Fruit fly (Drosophila melanogaster) whole organism, embryonic: Measurements from ENCODE around the gene CG13962.

Source experiments
- Abd-B ChIP-seq: fragments of 200-800 bp; sonication (Bioruptor generic); optimal IDR thresholded peaks from 2 replicates; lab custom pipeline; 2018; ENCODE audit warnings: missing biosample characterization, mild to moderate bottlenecking, missing genetic modification characterization, moderate library complexity
- Atf3 ChIP-seq: fragments of 200-800 bp; sonication (Bioruptor generic); optimal IDR thresholded peaks from 3 replicates; lab custom pipeline; 2016; ENCODE audit warnings: missing biosample characterization, missing genetic modification characterization
- CG10147 ChIP-seq: fragments of 200-800 bp; sonication (Bioruptor generic); optimal IDR thresholded peaks from 2 replicates; lab custom pipeline; 2019; ENCODE audit warnings: missing biosample characterization, mild to moderate bottlenecking, missing genetic modification characterization, moderate library complexity
- CG10267 ChIP-seq: fragments of 200-800 bp; sonication (Bioruptor generic); optimal IDR thresholded peaks from 2 replicates; lab custom pipeline; 2018; ENCODE audit warnings: missing biosample characterization, mild to moderate bottlenecking, missing genetic modification characterization, moderate library complexity
- CG11085 ChIP-seq: fragments of 200-800 bp; sonication (Bioruptor generic); IDR thresholded peaks from 2 replicates; pipeline ENCODE4 v1.3.6; 2022; ENCODE audit warnings: missing biosample characterization, missing genetic modification characterization
- CG11093 ChIP-seq: fragments of 200-800 bp; sonication (Bioruptor generic); IDR thresholded peaks from 3 replicates; pipeline ENCODE4 v1.3.6; 2022; ENCODE audit warnings: missing biosample characterization, missing genetic modification characterization
- CG12104 ChIP-seq: fragments of 200-800 bp; sonication (Bioruptor generic); optimal IDR thresholded peaks from 3 replicates; lab custom pipeline; 2016; ENCODE audit warnings: missing biosample characterization, missing genetic modification characterization
- CG12155 ChIP-seq: fragments of 200-800 bp; sonication (Bioruptor generic); optimal IDR thresholded peaks from 3 replicates; lab custom pipeline; 2016; ENCODE audit warnings: missing biosample characterization, missing genetic modification characterization
- CG13894 ChIP-seq: fragments of 200-800 bp; sonication (Bioruptor generic); optimal IDR thresholded peaks from 3 replicates; lab custom pipeline; 2018; ENCODE audit warnings: missing biosample characterization, mild to moderate bottlenecking, missing genetic modification characterization, moderate library complexity
- CG14667 ChIP-seq: fragments of 200-800 bp; sonication (Bioruptor generic); IDR thresholded peaks from 2 replicates; pipeline ENCODE4 v1.3.6; 2022; ENCODE audit warnings: missing biosample characterization, missing genetic modification characterization
- CG15073 ChIP-seq: fragments of 200-800 bp; sonication (Bioruptor generic); optimal IDR thresholded peaks from 2 replicates; lab custom pipeline; 2016; ENCODE audit warnings: missing biosample characterization, missing genetic modification characterization
- CG1529 ChIP-seq: fragments of 200-800 bp; sonication (Bioruptor generic); optimal IDR thresholded peaks from 3 replicates; lab custom pipeline; 2018; ENCODE audit warnings: missing biosample characterization, missing genetic modification characterization
- CG17385 ChIP-seq: fragments of 200-800 bp; sonication (Bioruptor generic); optimal IDR thresholded peaks from 3 replicates; lab custom pipeline; 2018; ENCODE audit warnings: missing biosample characterization, mild to moderate bottlenecking, missing genetic modification characterization
- CG1792 ChIP-seq: fragments of 200-800 bp; sonication (Bioruptor generic); optimal IDR thresholded peaks from 2 replicates; lab custom pipeline; 2016; ENCODE audit warnings: missing biosample characterization, missing genetic modification characterization
- CG18262 ChIP-seq: fragments of 200-800 bp; optimal IDR thresholded peaks from 3 replicates; lab custom pipeline; 2019; ENCODE audit warnings: missing biosample characterization, mild to moderate bottlenecking, missing genetic modification characterization, moderate library complexity
- CG42726 ChIP-seq: fragments of 200-800 bp; sonication (Bioruptor generic); IDR thresholded peaks from 2 replicates; pipeline ENCODE4 v1.3.6; 2022; ENCODE audit warnings: missing biosample characterization, missing genetic modification characterization; ENCODE audit not compliant: partially characterized antibody
- CG4730 ChIP-seq: fragments of 200-800 bp; sonication (Bioruptor generic); IDR thresholded peaks from 2 replicates; pipeline ENCODE4 v1.3.6; 2022; ENCODE audit warnings: missing biosample characterization, missing genetic modification characterization
- CG6765 ChIP-seq: fragments of 200-800 bp; sonication (Bioruptor generic); optimal IDR thresholded peaks from 3 replicates; lab custom pipeline; 2017; ENCODE audit warnings: missing biosample characterization, mild to moderate bottlenecking, missing genetic modification characterization
- CG6791 ChIP-seq: fragments of 200-800 bp; sonication (Bioruptor generic); IDR thresholded peaks from 3 replicates; pipeline ENCODE4 v1.3.6; 2022; ENCODE audit warnings: missing biosample characterization, missing genetic modification characterization; ENCODE audit not compliant: partially characterized antibody
- CG7271 ChIP-seq: fragments of 200-800 bp; sonication (Bioruptor generic); optimal IDR thresholded peaks from 2 replicates; lab custom pipeline; 2018; ENCODE audit warnings: missing biosample characterization, mild to moderate bottlenecking, missing genetic modification characterization, moderate library complexity
- Dek ChIP-seq: fragments of 200-800 bp; sonication (Bioruptor generic); optimal IDR thresholded peaks from 3 replicates; lab custom pipeline; 2019; ENCODE audit warnings: missing biosample characterization, mild to moderate bottlenecking, missing genetic modification characterization, moderate library complexity
- Dfd ChIP-seq, 2 experiments: fragments of >200 bp; optimal IDR thresholded peaks; 2 replicates each; lab custom pipeline; 2017; ENCODE audit warnings: missing biosample characterization in 2 of 2, missing genetic modification characterization in 2 of 2
- Dll ChIP-seq: fragments of 200-800 bp; sonication (Bioruptor generic); IDR thresholded peaks from 4 replicates; pipeline ENCODE4 v1.3.6; 2022; ENCODE audit warnings: missing biosample characterization, missing genetic modification characterization; ENCODE audit not compliant: partially characterized antibody
- E2f1 ChIP-seq: fragments of 200-800 bp; sonication (Bioruptor generic); IDR thresholded peaks from 2 replicates; pipeline ENCODE4 v1.3.6; 2022; ENCODE audit warnings: missing biosample characterization, missing genetic modification characterization
- E2f2 ChIP-seq: fragments of 200-800 bp; sonication (Bioruptor generic); IDR thresholded peaks from 2 replicates; pipeline ENCODE4 v1.3.6; 2022; ENCODE audit warnings: missing biosample characterization, missing genetic modification characterization
- ERR ChIP-seq: fragments of 200-800 bp; sonication (Bioruptor generic); optimal IDR thresholded peaks from 2 replicates; lab custom pipeline; 2016; ENCODE audit warnings: missing biosample characterization, missing genetic modification characterization
- Fer3 ChIP-seq: fragments of 200-800 bp; sonication (Bioruptor generic); optimal IDR thresholded peaks from 2 replicates; lab custom pipeline; 2018; ENCODE audit warnings: missing biosample characterization, mild to moderate bottlenecking, missing genetic modification characterization, moderate library complexity
- H15 ChIP-seq: fragments of 200-800 bp; sonication (Bioruptor generic); IDR thresholded peaks from 3 replicates; pipeline ENCODE4 v1.3.6; 2022; ENCODE audit warnings: missing biosample characterization, missing genetic modification characterization
- Lim3 ChIP-seq: fragments of 200-800 bp; sonication (Bioruptor generic); IDR thresholded peaks from 2 replicates; pipeline ENCODE4 v1.3.6; 2022; ENCODE audit warnings: missing biosample characterization, missing genetic modification characterization
- Max ChIP-seq: fragments of 200-800 bp; sonication (Bioruptor generic); optimal IDR thresholded peaks from 2 replicates; lab custom pipeline; 2016; ENCODE audit warnings: missing biosample characterization, mild to moderate bottlenecking, missing genetic modification characterization
- NK7.1 ChIP-seq: fragments of 200-800 bp; sonication (Bioruptor generic); optimal IDR thresholded peaks from 3 replicates; lab custom pipeline; 2016; ENCODE audit warnings: missing biosample characterization, missing genetic modification characterization
- Neu2 ChIP-seq: fragments of 200-800 bp; sonication (Bioruptor generic); optimal IDR thresholded peaks from 3 replicates; lab custom pipeline; 2016; ENCODE audit warnings: missing biosample characterization, missing genetic modification characterization, borderline replicate concordance
- Oaz ChIP-seq: fragments of 200-800 bp; sonication (Bioruptor generic); IDR thresholded peaks from 2 replicates; pipeline ENCODE4 v1.3.6; 2022; ENCODE audit warnings: missing biosample characterization, missing genetic modification characterization
- Optix ChIP-seq: fragments of 200-800 bp; sonication (Bioruptor generic); IDR thresholded peaks from 3 replicates; pipeline ENCODE4 v1.3.6; 2022; ENCODE audit warnings: missing biosample characterization, missing genetic modification characterization
- Poxn ChIP-seq: fragments of 200-800 bp; sonication (Bioruptor generic); IDR thresholded peaks from 2 replicates; pipeline ENCODE4 v1.3.6; 2022; ENCODE audit warnings: missing biosample characterization, missing genetic modification characterization
- Side ChIP-seq: fragments of 200-800 bp; sonication (Bioruptor generic); optimal IDR thresholded peaks from 2 replicates; lab custom pipeline; 2016; ENCODE audit warnings: missing biosample characterization, missing genetic modification characterization
- bab2 ChIP-seq: fragments of 200-800 bp; sonication (Bioruptor generic); optimal IDR thresholded peaks from 2 replicates; lab custom pipeline; 2016; ENCODE audit warnings: missing biosample characterization, missing genetic modification characterization
- bbx ChIP-seq: fragments of 200-800 bp; sonication (Bioruptor generic); IDR thresholded peaks from 2 replicates; pipeline ENCODE4 v1.3.6; 2022; ENCODE audit warnings: missing biosample characterization, missing genetic modification characterization; ENCODE audit not compliant: partially characterized antibody
- bowl ChIP-seq: fragments of 200-800 bp; sonication (Bioruptor generic); IDR thresholded peaks from 2 replicates; pipeline ENCODE4 v1.3.6; 2022; ENCODE audit warnings: missing biosample characterization, missing genetic modification characterization
- chinmo ChIP-seq: fragments of 200-800 bp; sonication (Bioruptor generic); IDR thresholded peaks from 4 replicates; pipeline ENCODE4 v1.3.6; 2022; ENCODE audit warnings: missing biosample characterization, missing genetic modification characterization; ENCODE audit not compliant: partially characterized antibody
- corto ChIP-seq: fragments of 200-800 bp; sonication (Bioruptor generic); optimal IDR thresholded peaks from 2 replicates; lab custom pipeline; 2016; ENCODE audit warnings: missing biosample characterization, mild to moderate bottlenecking, missing genetic modification characterization, moderate library complexity
- ems ChIP-seq: fragments of 200-800 bp; sonication (Bioruptor generic); optimal IDR thresholded peaks from 3 replicates; lab custom pipeline; 2016; ENCODE audit warnings: missing biosample characterization, missing genetic modification characterization
- gsb-n ChIP-seq: fragments of 200-800 bp; sonication (Bioruptor generic); optimal IDR thresholded peaks from 3 replicates; lab custom pipeline; 2018; ENCODE audit warnings: missing biosample characterization, mild to moderate bottlenecking, missing genetic modification characterization
- lbe ChIP-seq: fragments of 200-800 bp; sonication (Bioruptor generic); optimal IDR thresholded peaks from 2 replicates; lab custom pipeline; 2016; ENCODE audit warnings: missing biosample characterization, mild to moderate bottlenecking, missing genetic modification characterization
- onecut ChIP-seq: fragments of 200-800 bp; sonication (Bioruptor generic); IDR thresholded peaks from 2 replicates; pipeline ENCODE4 v1.3.6; 2022; ENCODE audit warnings: missing biosample characterization, missing genetic modification characterization
- pnt ChIP-seq: fragments of 200-800 bp; sonication (Bioruptor generic); optimal IDR thresholded peaks from 3 replicates; lab custom pipeline; 2016; ENCODE audit warnings: missing biosample characterization, missing genetic modification characterization
- ranshi ChIP-seq: fragments of 200-800 bp; sonication (Bioruptor generic); IDR thresholded peaks from 2 replicates; pipeline ENCODE4 v1.3.6; 2022; ENCODE audit warnings: missing biosample characterization, missing genetic modification characterization
- seq ChIP-seq: fragments of 200-800 bp; sonication (Bioruptor generic); IDR thresholded peaks from 2 replicates; pipeline ENCODE4 v1.3.6; 2022; ENCODE audit warnings: missing biosample characterization, missing genetic modification characterization
- zen ChIP-seq: fragments of 200-800 bp; sonication (Bioruptor generic); optimal IDR thresholded peaks from 3 replicates; lab custom pipeline; 2018; ENCODE audit warnings: missing biosample characterization, mild to moderate bottlenecking, missing genetic modification characterization, moderate library complexity

Gene CG13962

DNA sequence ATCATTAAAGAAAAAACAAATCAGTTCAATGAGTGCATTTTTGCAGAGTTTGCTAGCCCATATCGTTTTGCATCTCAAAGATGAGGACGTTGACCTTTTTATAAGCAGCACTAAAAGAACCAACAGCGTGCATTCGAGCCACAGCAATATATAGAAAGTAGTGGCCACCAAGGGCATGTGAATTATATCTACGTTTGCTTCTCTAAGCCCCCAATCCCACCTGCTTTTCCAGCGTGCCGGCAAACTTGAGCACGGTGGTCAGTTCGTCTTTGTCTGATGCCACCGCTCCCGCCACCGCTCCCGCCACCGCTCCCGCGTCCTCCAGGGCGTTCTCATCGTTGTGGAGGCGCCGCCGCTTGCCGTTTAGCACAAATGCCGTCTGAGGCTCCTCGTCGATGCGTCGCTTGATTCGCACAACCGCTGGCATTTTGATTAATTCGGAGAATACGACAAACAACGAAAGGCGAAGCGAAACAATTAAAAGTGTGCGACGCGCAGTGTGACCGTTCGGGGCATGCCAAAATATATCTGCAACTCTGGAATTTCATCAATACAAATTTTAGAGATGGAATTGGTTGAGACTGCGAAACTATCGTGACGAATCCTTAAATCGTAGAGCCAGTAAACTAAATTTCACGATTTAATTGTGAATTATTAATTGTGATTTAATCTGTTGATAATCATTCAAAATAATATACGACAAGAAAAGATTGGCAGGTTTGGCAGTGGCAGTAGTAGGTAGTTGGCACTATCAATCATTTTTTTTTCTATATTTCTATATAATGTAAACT lies 18.8 kb downstream of the CG13962 start (continued):
- TF ChIP-seq CG11093 (GFP tag; lab: Robert Waterston, UW) (no peak), CG11085 (no peak), CG1529 (no peak), chinmo (GFP tag; lab: Robert Waterston, UW) (0 out of 4 replicates have a peak, but pooled peaks have one; percentile 67), gsb-n (peak; percentile 65), lbe (GFP tag; lab: Kevin White, UChicago) (no peak), bowl (GFP tag; lab: Robert Waterston, UW) (no peak), CG6791 (GFP tag; lab: Robert Waterston, UW) (peak; percentile 72), CG10267 (tag; lab: Kevin White, UChicago) (peak; percentile 70), zen (tag; lab: Kevin White, UChicago) (peak; percentile 60), ranshi (GFP tag; lab: Robert Waterston, UW) (0 out of 2 replicates have a peak, but pooled peaks have one; percentile 6), Dfd (GFP tag; optimal IDR thresholded peaks at IDR 0.05; lab: Kevin White, UChicago) (no peak), Abd-B (GFP tag; lab: Kevin White, UChicago) (peak; percentile 40), H15 (GFP tag; lab: Robert Waterston, UW) (0 out of 3 replicates have a peak, but pooled peaks have one; percentile 44), seq (GFP tag; lab: Robert Waterston, UW) (no peak), CG12104 (GFP tag; lab: Kevin White, UChicago) (no peak), CG7271 (tag; lab: Kevin White, UChicago) (no peak), E2f1 (GFP tag; lab: Robert Waterston, UW) (peak; percentile 40; the same call in 1 of the 2 replicates), Oaz (no peak), bab2 (GFP tag; lab: Kevin White, UChicago) (peak; percentile 48), Poxn (GFP tag; lab: Robert Waterston, UW) (no peak), CG1792 (GFP tag; lab: Kevin White, UChicago) (peak; percentile 16), Fer3 (tag; lab: Kevin White, UChicago) (peak; percentile 3), CG4730 (GFP tag; lab: Robert Waterston, UW) (no peak), CG42726 (peak; percentile 75; the same call in 1 of the 2 replicates), Neu2 (no peak), CG17385 (GFP tag; lab: Kevin White, UChicago) (peak; percentile 45), E2f2 (peak; percentile 60), Dek (tag; lab: Kevin White, UChicago) (peak; percentile 35), pnt (GFP tag; lab: Kevin White, UChicago) (peak; percentile 47), Atf3 (GFP tag; lab: Kevin White, UChicago) (peak; percentile 24), CG10147 (GFP tag; lab: Kevin White, UChicago) (peak; percentile 54), ems (GFP tag; lab: Kevin White, UChicago) (peak; percentile 27), CG14667 (GFP tag; lab: Robert Waterston, UW) (no peak), Optix (GFP tag; lab: Robert Waterston, UW) (no peak), CG13894 (no peak), ERR (GFP tag; lab: Kevin White, UChicago) (peak; percentile 28), CG6765 (GFP tag; lab: Kevin White, UChicago) (no peak), onecut (GFP tag; lab: Robert Waterston, UW) (0 out of 2 replicates have a peak, but pooled peaks have one; percentile 51), NK7.1 (no peak), CG15073 (GFP tag; lab: Kevin White, UChicago) (no peak), CG12155 (GFP tag; lab: Kevin White, UChicago) (peak; percentile 33), Side (peak; percentile 36), bbx (GFP tag; lab: Robert Waterston, UW) (peak; percentile 81), Lim3 (GFP tag; lab: Robert Waterston, UW) (no peak), CG18262 (tag; lab: Kevin White, UChicago) (peak; percentile 46), Max (GFP tag; lab: Kevin White, UChicago) (peak; percentile 50), corto (no peak), Dll (peak; percentile 80)
